Fruit fly (Drosophila melanogaster) whole organism, prepupa: ENCODE data around the gene CG14006.
A peak's percentile ranks its signal among the peaks of the same experiment; 100 is the strongest.

Experiments
- Blimp-1 ChIP-seq: fragments of 200-800 bp; sonication (Bioruptor generic); optimal IDR thresholded peaks from 3 replicates; lab custom pipeline; 2017; ENCODE audit warnings: missing biosample characterization, missing genetic modification characterization, mild to moderate bottlenecking, moderate library complexity, missing genetic modification reagents
- CG10669 ChIP-seq: fragments of 200-800 bp; sonication (Bioruptor generic); optimal IDR thresholded peaks from 3 replicates; lab custom pipeline; 2018; ENCODE audit warnings: missing biosample characterization, mild to moderate bottlenecking, missing genetic modification characterization, moderate library complexity
- CG11762 ChIP-seq: fragments of 200-800 bp; sonication (Bioruptor generic); optimal IDR thresholded peaks from 3 replicates; lab custom pipeline; 2016; ENCODE audit warnings: missing biosample characterization, missing genetic modification characterization; ENCODE audit not compliant: insufficient read depth
- CG11902 ChIP-seq: fragments of 200-800 bp; sonication (Bioruptor generic); optimal IDR thresholded peaks from 3 replicates; lab custom pipeline; 2016; ENCODE audit warnings: missing biosample characterization, missing genetic modification characterization
- CG16779 ChIP-seq: fragments of 200-800 bp; sonication (Bioruptor generic); optimal IDR thresholded peaks from 3 replicates; lab custom pipeline; 2017; ENCODE audit warnings: missing biosample characterization, mild to moderate bottlenecking, missing genetic modification characterization
- CG3032 ChIP-seq: fragments of 200-800 bp; optimal IDR thresholded peaks from 2 replicates; lab custom pipeline; 2019; ENCODE audit warnings: missing biosample characterization, mild to moderate bottlenecking, missing genetic modification characterization, moderate library complexity
- CG31627 ChIP-seq: fragments of 200-800 bp; sonication (Bioruptor generic); optimal IDR thresholded peaks from 3 replicates; lab custom pipeline; 2016; ENCODE audit warnings: missing biosample characterization, missing genetic modification characterization
- CG32006 ChIP-seq: fragments of 200-800 bp; sonication (Bioruptor generic); optimal IDR thresholded peaks from 3 replicates; lab custom pipeline; 2017; ENCODE audit warnings: missing biosample characterization, mild to moderate bottlenecking, missing genetic modification characterization
- CG3919 ChIP-seq: fragments of 200-800 bp; sonication (Bioruptor generic); optimal IDR thresholded peaks from 3 replicates; lab custom pipeline; 2016; ENCODE audit warnings: missing biosample characterization, missing genetic modification characterization
- CG6276 ChIP-seq: fragments of 200-800 bp; sonication (Bioruptor generic); optimal IDR thresholded peaks from 2 replicates; lab custom pipeline; 2017; ENCODE audit warnings: missing biosample characterization, mild to moderate bottlenecking, missing genetic modification characterization
- CG6808 ChIP-seq: fragments of 200-800 bp; sonication (Bioruptor generic); optimal IDR thresholded peaks from 3 replicates; lab custom pipeline; 2017; ENCODE audit warnings: missing biosample characterization, missing genetic modification characterization, mild to moderate bottlenecking, moderate library complexity, missing genetic modification reagents
- CG8119 ChIP-seq: fragments of 200-800 bp; sonication (Bioruptor generic); IDR thresholded peaks from 3 replicates; pipeline ENCODE4 v1.3.6; 2022; ENCODE audit warnings: missing biosample characterization, missing genetic modification characterization
- CG8632 ChIP-seq: fragments of 200-800 bp; sonication (Bioruptor generic); optimal IDR thresholded peaks from 3 replicates; lab custom pipeline; 2016; ENCODE audit warnings: missing biosample characterization, missing genetic modification characterization
- CG9139 ChIP-seq: fragments of 200-800 bp; sonication (Bioruptor generic); optimal IDR thresholded peaks from 3 replicates; lab custom pipeline; 2017; ENCODE audit warnings: missing biosample characterization, mild to moderate bottlenecking, missing genetic modification characterization
- Eip78C ChIP-seq: fragments of 200-800 bp; sonication (Bioruptor generic); peaks from one replicate; lab custom pipeline; 2016; ENCODE audit warnings: missing biosample characterization, missing genetic modification characterization
- Eip93F ChIP-seq: fragments of 200-800 bp; sonication (Bioruptor generic); optimal IDR thresholded peaks from 2 replicates; lab custom pipeline; 2016; ENCODE audit warnings: missing biosample characterization, mild to moderate bottlenecking, missing genetic modification characterization
- Hr39 ChIP-seq: fragments of 200-800 bp; sonication (Bioruptor generic); optimal IDR thresholded peaks from 2 replicates; lab custom pipeline; 2016; ENCODE audit warnings: missing biosample characterization, missing genetic modification characterization
- Lpt ChIP-seq: fragments of 200-800 bp; sonication (Bioruptor generic); optimal IDR thresholded peaks from 3 replicates; lab custom pipeline; 2016; ENCODE audit warnings: missing biosample characterization, missing genetic modification characterization
- Sox14 ChIP-seq: fragments of 200-800 bp; sonication (Bioruptor generic); optimal IDR thresholded peaks from 3 replicates; lab custom pipeline; 2016; ENCODE audit warnings: missing biosample characterization, missing genetic modification characterization
- acj6 ChIP-seq: fragments of 200-800 bp; sonication (Bioruptor generic); optimal IDR thresholded peaks from 3 replicates; lab custom pipeline; 2016; ENCODE audit warnings: missing biosample characterization, missing genetic modification characterization
- cyc ChIP-seq: fragments of 200-800 bp; sonication (Bioruptor generic); optimal IDR thresholded peaks from 3 replicates; lab custom pipeline; 2016; ENCODE audit warnings: missing biosample characterization, missing genetic modification characterization
- dac ChIP-seq: fragments of 200-800 bp; sonication (Bioruptor generic); optimal IDR thresholded peaks from 2 replicates; lab custom pipeline; 2017; ENCODE audit warnings: missing biosample characterization, mild to moderate bottlenecking, missing genetic modification characterization
- dsx ChIP-seq: fragments of 200-800 bp; optimal IDR thresholded peaks from 3 replicates; lab custom pipeline; 2019; ENCODE audit warnings: missing biosample characterization, mild to moderate bottlenecking, missing genetic modification characterization, moderate library complexity; ENCODE audit not compliant: poor library complexity, severe bottlenecking
- eg ChIP-seq: fragments of 200-800 bp; sonication (Bioruptor generic); IDR thresholded peaks from 3 replicates; pipeline ENCODE4 v1.3.6; 2022; ENCODE audit warnings: missing biosample characterization, missing genetic modification characterization
- fd59A ChIP-seq: fragments of 200-800 bp; sonication (Bioruptor generic); optimal IDR thresholded peaks from 2 replicates; lab custom pipeline; 2017; ENCODE audit warnings: missing biosample characterization, mild to moderate bottlenecking, missing genetic modification characterization, missing genetic modification reagents
- fd85E ChIP-seq: fragments of 200-800 bp; sonication (Bioruptor generic); optimal IDR thresholded peaks from 3 replicates; lab custom pipeline; 2016; ENCODE audit warnings: missing biosample characterization, missing genetic modification characterization
- net ChIP-seq: fragments of 200-800 bp; sonication (Bioruptor generic); optimal IDR thresholded peaks from 3 replicates; lab custom pipeline; 2016; ENCODE audit warnings: missing biosample characterization, missing genetic modification characterization
- pdm3 ChIP-seq: fragments of 200-800 bp; sonication (Bioruptor generic); optimal IDR thresholded peaks from 3 replicates; lab custom pipeline; 2016; ENCODE audit warnings: missing biosample characterization, missing genetic modification characterization
- salr ChIP-seq, 2 experiments: fragments of 200-800 bp; sonication (Bioruptor generic); optimal IDR thresholded peaks; 3 replicates each; lab custom pipeline; 2016 to 2018; ENCODE audit warnings: missing biosample characterization in 2 of 2, missing genetic modification characterization in 2 of 2, mild to moderate bottlenecking in 1 of 2
- spab ChIP-seq: fragments of 200-800 bp; sonication (Bioruptor generic); optimal IDR thresholded peaks from 2 replicates; lab custom pipeline; 2017; ENCODE audit warnings: missing biosample characterization, mild to moderate bottlenecking, missing genetic modification characterization, missing genetic modification reagents
- ss ChIP-seq, 2 experiments: fragments of 200-800 bp; sonication (Bioruptor generic); optimal IDR thresholded peaks; 2 replicates in 1 of 2; 3 replicates in 1 of 2; lab custom pipeline; 2017 to 2018; ENCODE audit warnings: mild to moderate bottlenecking in 2 of 2, missing biosample characterization in 2 of 2, missing genetic modification characterization in 2 of 2, moderate library complexity in 1 of 2
- svp ChIP-seq: fragments of 200-800 bp; sonication (Bioruptor generic); peaks from one replicate; lab custom pipeline; 2016; ENCODE audit warnings: missing biosample characterization, missing genetic modification characterization
- vri ChIP-seq: fragments of 200-800 bp; sonication (Bioruptor generic); optimal IDR thresholded peaks from 3 replicates; lab custom pipeline; 2016; ENCODE audit warnings: missing biosample characterization, mild to moderate bottlenecking, missing genetic modification characterization

The CG14006 gene

dm6 chr2L:5778157-5778556 lies 49.5 kb upstream of the CG14006 start (continued):
- TF ChIP-seq acj6 (GFP tag; lab: Kevin White, UChicago) (peak; percentile 20), CG16779 (tag; lab: Kevin White, UChicago) (no peak), CG3032 (tag; lab: Kevin White, UChicago) (no peak), svp (no peak), fd85E (no peak), CG11762 (GFP tag; lab: Kevin White, UChicago) (no peak), CG6808 (GFP tag; lab: Kevin White, UChicago) (no peak), CG3919 (GFP tag; lab: Kevin White, UChicago) (peak; percentile 16), eg (GFP tag; lab: Robert Waterston, UW) (no peak), pdm3 (GFP tag; lab: Kevin White, UChicago) (peak; percentile 21), CG8632 (GFP tag; lab: Kevin White, UChicago) (no peak)
- TF ChIP-seq, all 60 proteins: peak for 27

- TF ChIP-seq CG8119 (no peak), Eip78C (GFP tag; lab: Kevin White, UChicago) (peak; percentile 34)
Observed at dm6 chr2L:5772262-5772661, 43.7 kb upstream of the CG14006 start.

dm6 chr2L:5771179-5771578 lies 42.6 kb upstream of the CG14006 start:
- no peak for TF ChIP-seq CG9139 (GFP tag; lab: Kevin White, UChicago)
- TF ChIP-seq cyc (GFP tag; lab: Kevin White, UChicago): peak; percentile 35
- peak; percentile 23 for TF ChIP-seq Hr39
- TF ChIP-seq Eip78C (GFP tag; lab: Kevin White, UChicago): peak; percentile 23
- peak; percentile 27 for TF ChIP-seq CG31627 (GFP tag; lab: Kevin White, UChicago)

DNA sequence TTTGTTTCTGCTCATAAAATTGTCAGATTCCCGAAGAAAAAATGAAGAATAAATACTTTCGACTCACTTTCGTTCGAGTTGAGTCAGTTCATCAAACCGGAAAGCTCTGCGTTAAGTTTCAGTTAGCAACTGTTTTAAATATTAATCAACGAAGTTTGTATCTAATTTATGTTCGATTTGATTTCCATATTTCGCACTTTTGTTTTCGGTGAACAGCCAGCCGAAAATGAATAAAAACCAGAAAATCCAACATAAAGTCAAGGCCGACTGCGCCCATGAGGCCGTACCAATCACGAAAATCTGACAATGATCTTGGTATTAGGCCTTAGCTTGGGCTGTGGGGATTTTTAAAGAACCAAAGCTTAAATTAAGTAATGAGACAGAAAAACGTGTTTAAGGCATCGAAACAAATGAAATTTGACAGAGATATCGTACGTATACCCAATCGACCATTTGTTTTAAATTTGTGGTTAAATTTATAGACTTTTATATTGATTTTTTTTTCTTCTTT lies 37.9 kb upstream of the CG14006 start:
- TF ChIP-seq dsx (GFP tag; lab: Kevin White, UChicago): no peak
- no peak for TF ChIP-seq CG10669 (GFP tag; lab: Kevin White, UChicago)
- no peak for TF ChIP-seq Eip78C (GFP tag; lab: Kevin White, UChicago)
- no peak for TF ChIP-seq Blimp-1 (GFP tag; lab: Kevin White, UChicago)
- TF ChIP-seq eg (GFP tag; lab: Robert Waterston, UW): no peak
- TF ChIP-seq CG9139 (GFP tag; lab: Kevin White, UChicago): no peak

DNA sequence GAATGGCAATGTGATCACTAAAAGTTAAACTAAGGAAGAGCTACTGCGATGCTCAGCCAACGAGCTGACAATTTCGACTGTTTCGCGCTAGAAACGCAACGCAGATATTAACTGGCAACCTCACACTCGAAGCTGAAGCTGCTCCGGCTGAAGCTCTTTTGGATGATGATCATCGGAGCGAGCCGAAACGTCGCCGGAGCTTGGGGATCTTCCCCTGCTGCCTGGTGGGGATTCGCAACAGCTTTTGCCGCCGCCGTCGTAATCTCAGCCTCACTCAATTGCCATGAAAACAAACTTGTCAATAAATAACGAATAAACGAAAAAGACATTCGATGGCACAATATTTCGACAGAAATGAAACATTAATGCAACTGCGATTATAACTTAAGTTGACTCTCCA lies 37.4 kb upstream of the CG14006 start, which contains the start of gene obst-E:
Gene obst-E, minus strand, starts transcription at position 101 of the 400 bp plus-strand sequence.
- no peak for TF ChIP-seq CG6808 (GFP tag; lab: Kevin White, UChicago)
- no peak for TF ChIP-seq CG11902
- TF ChIP-seq CG8119: no peak
- no peak for TF ChIP-seq Eip93F (GFP tag; lab: Kevin White, UChicago)
- TF ChIP-seq vri: no peak
- TF ChIP-seq fd85E: no peak
- TF ChIP-seq net (GFP tag; lab: Kevin White, UChicago): no peak
- TF ChIP-seq Sox14 (GFP tag; lab: Kevin White, UChicago): no peak
- no peak for TF ChIP-seq Lpt (GFP tag; lab: Kevin White, UChicago)
- TF ChIP-seq dac (GFP tag; lab: Kevin White, UChicago): no peak
- no peak for TF ChIP-seq CG8632 (GFP tag; lab: Kevin White, UChicago)
- TF ChIP-seq CG32006 (GFP tag; lab: Kevin White, UChicago): no peak
- TF ChIP-seq acj6 (GFP tag; lab: Kevin White, UChicago): no peak
- no peak for TF ChIP-seq spab (GFP tag; lab: Kevin White, UChicago)
- no peak for TF ChIP-seq CG6276
- no peak for TF ChIP-seq fd59A
- TF ChIP-seq pdm3 (GFP tag; lab: Kevin White, UChicago): no peak
- TF ChIP-seq salr (GFP tag; optimal IDR thresholded peaks at IDR 0.05; lab: Kevin White, UChicago): no peak
- no peak for TF ChIP-seq ss (GFP tag; optimal IDR thresholded peaks at IDR 0.05; lab: Kevin White, UChicago)
